Fruit fly (Drosophila melanogaster) whole organism, embryonic: ENCODE data around the gene Ire1.

ENCODE experiments used
- Atf3 ChIP-seq: fragments of 200-800 bp; sonication (Bioruptor generic); optimal IDR thresholded peaks from 3 replicates; lab custom pipeline; 2016; ENCODE audit warnings: missing biosample characterization, missing genetic modification characterization
- CG10274 ChIP-seq: fragments of 200-800 bp; sonication (Bioruptor generic); optimal IDR thresholded peaks from 3 replicates; lab custom pipeline; 2017; ENCODE audit warnings: missing biosample characterization, mild to moderate bottlenecking, missing genetic modification characterization
- CG10654 ChIP-seq: fragments of 200-800 bp; sonication (Bioruptor generic); optimal IDR thresholded peaks from 2 replicates; lab custom pipeline; 2016; ENCODE audit warnings: missing biosample characterization, missing genetic modification characterization
- CG11398 ChIP-seq: fragments of 200-800 bp; sonication (Bioruptor generic); optimal IDR thresholded peaks from 2 replicates; lab custom pipeline; 2016; ENCODE audit warnings: missing biosample characterization, missing genetic modification characterization
- CG11456 ChIP-seq: fragments of 200-800 bp; sonication (Bioruptor generic); IDR thresholded peaks from 3 replicates; pipeline ENCODE4 v1.3.6; 2022; ENCODE audit warnings: missing biosample characterization, missing genetic modification characterization
- CG1233 ChIP-seq: fragments of 200-800 bp; sonication (Bioruptor generic); optimal IDR thresholded peaks from 4 replicates; lab custom pipeline; 2018; ENCODE audit warnings: missing biosample characterization, mild to moderate bottlenecking, missing genetic modification characterization
- CG12769 ChIP-seq: fragments of 200-800 bp; sonication (Bioruptor generic); optimal IDR thresholded peaks from 2 replicates; lab custom pipeline; 2019; ENCODE audit warnings: missing biosample characterization, mild to moderate bottlenecking, missing genetic modification characterization, moderate library complexity
- CG14667 ChIP-seq: fragments of 200-800 bp; sonication (Bioruptor generic); IDR thresholded peaks from 2 replicates; pipeline ENCODE4 v1.3.6; 2022; ENCODE audit warnings: missing biosample characterization, missing genetic modification characterization
- CG14710 ChIP-seq: fragments of 200-800 bp; sonication (Bioruptor generic); optimal IDR thresholded peaks from 3 replicates; lab custom pipeline; 2019; ENCODE audit warnings: missing biosample characterization, mild to moderate bottlenecking, missing genetic modification characterization, moderate library complexity
- CG15479 ChIP-seq: fragments of 200-800 bp; sonication (Bioruptor generic); optimal IDR thresholded peaks from 3 replicates; lab custom pipeline; 2019; ENCODE audit warnings: missing biosample characterization, mild to moderate bottlenecking, missing genetic modification characterization, moderate library complexity
- CG16815 ChIP-seq: fragments of 200-800 bp; sonication (Bioruptor generic); optimal IDR thresholded peaks from 3 replicates; lab custom pipeline; 2017; ENCODE audit warnings: missing biosample characterization, mild to moderate bottlenecking, missing genetic modification characterization
- CG16863 ChIP-seq: fragments of 200-800 bp; sonication (Bioruptor generic); optimal IDR thresholded peaks from 3 replicates; lab custom pipeline; 2016; ENCODE audit warnings: missing biosample characterization, missing genetic modification characterization
- CG1792 ChIP-seq: fragments of 200-800 bp; sonication (Bioruptor generic); optimal IDR thresholded peaks from 2 replicates; lab custom pipeline; 2016; ENCODE audit warnings: missing biosample characterization, missing genetic modification characterization
- CG2875 ChIP-seq: fragments of 200-800 bp; sonication (Bioruptor generic); optimal IDR thresholded peaks from 2 replicates; lab custom pipeline; 2017; ENCODE audit warnings: missing biosample characterization, mild to moderate bottlenecking, missing genetic modification characterization, missing genetic modification reagents
- CG30020 ChIP-seq: fragments of 200-800 bp; optimal IDR thresholded peaks from 2 replicates; lab custom pipeline; 2019; ENCODE audit warnings: missing biosample characterization, mild to moderate bottlenecking, missing genetic modification characterization, moderate library complexity
- CG43689 ChIP-seq: fragments of 200-800 bp; sonication (Bioruptor generic); IDR thresholded peaks from 2 replicates; pipeline ENCODE4 v1.3.6; 2022; ENCODE audit warnings: missing biosample characterization, missing genetic modification characterization
- CG4707 ChIP-seq: fragments of 200-800 bp; sonication (Bioruptor generic); optimal IDR thresholded peaks from 2 replicates; lab custom pipeline; 2018; ENCODE audit warnings: missing biosample characterization, mild to moderate bottlenecking, missing genetic modification characterization, moderate library complexity
- CG4854 ChIP-seq: fragments of 200-800 bp; sonication (Bioruptor generic); optimal IDR thresholded peaks from 2 replicates; lab custom pipeline; 2016; ENCODE audit warnings: missing biosample characterization, missing genetic modification characterization, inconsistent platforms
- CG6813 ChIP-seq: fragments of 200-800 bp; sonication (Bioruptor generic); optimal IDR thresholded peaks from 2 replicates; lab custom pipeline; 2017; ENCODE audit warnings: missing biosample characterization, missing genetic modification characterization, mild to moderate bottlenecking, moderate library complexity, missing genetic modification reagents
- CG9215 ChIP-seq: fragments of 200-800 bp; sonication (Bioruptor generic); IDR thresholded peaks from 2 replicates; pipeline ENCODE4 v1.3.6; 2022; ENCODE audit warnings: missing biosample characterization, missing genetic modification characterization
- CG9876 ChIP-seq: fragments of 200-800 bp; sonication (Bioruptor generic); optimal IDR thresholded peaks from 2 replicates; lab custom pipeline; 2016; ENCODE audit warnings: missing biosample characterization, missing genetic modification characterization
- Elba2 ChIP-seq: fragments of 200-800 bp; sonication (Bioruptor generic); optimal IDR thresholded peaks from 3 replicates; lab custom pipeline; 2016; ENCODE audit warnings: missing biosample characterization, missing genetic modification characterization
- Fer2 ChIP-seq: fragments of 200-800 bp; sonication (Bioruptor generic); optimal IDR thresholded peaks from 2 replicates; lab custom pipeline; 2018; ENCODE audit warnings: missing biosample characterization, mild to moderate bottlenecking, missing genetic modification characterization, moderate library complexity
- H15 ChIP-seq: fragments of 200-800 bp; sonication (Bioruptor generic); IDR thresholded peaks from 3 replicates; pipeline ENCODE4 v1.3.6; 2022; ENCODE audit warnings: missing biosample characterization, missing genetic modification characterization
- Lhr ChIP-seq: fragments of 200-800 bp; sonication (Bioruptor generic); optimal IDR thresholded peaks from 3 replicates; lab custom pipeline; 2017; ENCODE audit warnings: mild to moderate bottlenecking, missing biosample characterization, missing genetic modification reagents, missing genetic modification characterization
- Med ChIP-seq: fragments of 200-800 bp; sonication (Bioruptor generic); peaks from one replicate; lab custom pipeline; 2016; ENCODE audit warnings: missing biosample characterization, missing genetic modification characterization, mild to moderate bottlenecking, inconsistent platforms, moderate library complexity
- Meics ChIP-seq: fragments of 200-800 bp; sonication (Bioruptor generic); optimal IDR thresholded peaks from 2 replicates; lab custom pipeline; 2017; ENCODE audit warnings: missing biosample characterization, mild to moderate bottlenecking, missing genetic modification characterization
- al ChIP-seq: fragments of 200-800 bp; sonication (Bioruptor generic); IDR thresholded peaks from 2 replicates; pipeline ENCODE4 v1.3.6; 2022; ENCODE audit warnings: missing biosample characterization, missing genetic modification characterization
- chif ChIP-seq, 2 experiments: fragments of 200-800 bp; sonication (Bioruptor generic); optimal IDR thresholded peaks; 3 replicates each; lab custom pipeline; 2016; ENCODE audit warnings: missing biosample characterization in 2 of 2, missing genetic modification characterization in 2 of 2
- corto ChIP-seq: fragments of 200-800 bp; sonication (Bioruptor generic); optimal IDR thresholded peaks from 2 replicates; lab custom pipeline; 2016; ENCODE audit warnings: missing biosample characterization, mild to moderate bottlenecking, missing genetic modification characterization, moderate library complexity
- crc ChIP-seq: fragments of 200-800 bp; sonication (Bioruptor generic); optimal IDR thresholded peaks from 2 replicates; lab custom pipeline; 2016; ENCODE audit warnings: missing biosample characterization, missing genetic modification characterization
- dm ChIP-seq: fragments of 200-800 bp; sonication (Bioruptor generic); optimal IDR thresholded peaks from 3 replicates; lab custom pipeline; 2016; ENCODE audit warnings: missing biosample characterization, missing genetic modification characterization
- gem ChIP-seq: fragments of 200-800 bp; sonication (Bioruptor generic); optimal IDR thresholded peaks from 2 replicates; lab custom pipeline; 2019; ENCODE audit warnings: missing biosample characterization, mild to moderate bottlenecking, missing genetic modification characterization, moderate library complexity
- grau ChIP-seq: fragments of 200-800 bp; optimal IDR thresholded peaks from 3 replicates; lab custom pipeline; 2019; ENCODE audit warnings: missing biosample characterization, mild to moderate bottlenecking, missing genetic modification characterization, moderate library complexity
- gro ChIP-seq: fragments of 200-800 bp; sonication (Bioruptor generic); optimal IDR thresholded peaks from 2 replicates; lab custom pipeline; 2016; ENCODE audit warnings: missing biosample characterization, missing genetic modification characterization
- hb ChIP-seq: fragments of 200-800 bp; sonication (Bioruptor generic); IDR thresholded peaks from 3 replicates; pipeline ENCODE4 v1.3.6; 2022; ENCODE audit warnings: missing biosample characterization, missing genetic modification characterization; ENCODE audit not compliant: partially characterized antibody
- lov ChIP-seq, 2 experiments: fragments of 200-800 bp in 1 of 2; fragments of >200 bp in 1 of 2; sonication (Bioruptor generic) in 1 of 2; IDR thresholded peaks in 1 of 2; optimal IDR thresholded peaks in 1 of 2; 2 replicates in 1 of 2; 3 replicates in 1 of 2; pipeline versions ENCODE4 v1.3.6 to Lab custom; 2017 to 2022; ENCODE audit warnings: missing biosample characterization in 1 of 2, missing genetic modification characterization in 1 of 2
- luna ChIP-seq: fragments of 200-800 bp; sonication (Bioruptor generic); optimal IDR thresholded peaks from 2 replicates; lab custom pipeline; 2016; ENCODE audit warnings: missing biosample characterization, missing genetic modification characterization
- maf-S ChIP-seq: fragments of 200-800 bp; sonication (Bioruptor generic); optimal IDR thresholded peaks from 2 replicates; lab custom pipeline; 2016; ENCODE audit warnings: missing biosample characterization, missing genetic modification characterization
- nerfin-1 ChIP-seq: fragments of 200-800 bp; sonication (Bioruptor generic); optimal IDR thresholded peaks from 3 replicates; lab custom pipeline; 2019; ENCODE audit warnings: missing biosample characterization, mild to moderate bottlenecking, missing genetic modification characterization, moderate library complexity
- nmo ChIP-seq: fragments of 200-800 bp; sonication (Bioruptor generic); optimal IDR thresholded peaks from 2 replicates; lab custom pipeline; 2018; ENCODE audit warnings: missing biosample characterization, mild to moderate bottlenecking, missing genetic modification characterization, moderate library complexity
- oc ChIP-seq: fragments of 200-800 bp; sonication (Bioruptor generic); optimal IDR thresholded peaks from 2 replicates; lab custom pipeline; 2018; ENCODE audit warnings: missing biosample characterization, mild to moderate bottlenecking, missing genetic modification characterization, moderate library complexity
- pros ChIP-seq: fragments of 200-800 bp; sonication (Bioruptor generic); optimal IDR thresholded peaks from 3 replicates; lab custom pipeline; 2019; ENCODE audit warnings: missing biosample characterization, mild to moderate bottlenecking, missing genetic modification characterization, moderate library complexity
- sens ChIP-seq: fragments of 200-800 bp; sonication (Bioruptor generic); peaks from one replicate; lab custom pipeline; 2016; ENCODE audit warnings: missing biosample characterization, missing genetic modification characterization
- sens-2 ChIP-seq: fragments of 200-800 bp; sonication (Bioruptor generic); IDR thresholded peaks from 2 replicates; pipeline ENCODE4 v1.3.6; 2022; ENCODE audit warnings: missing biosample characterization, missing genetic modification characterization
- shn ChIP-seq: fragments of 200-800 bp; sonication (Bioruptor generic); optimal IDR thresholded peaks from 3 replicates; lab custom pipeline; 2016; ENCODE audit warnings: missing biosample characterization, missing genetic modification characterization
- so ChIP-seq: fragments of 200-800 bp; sonication (Bioruptor generic); IDR thresholded peaks from 3 replicates; pipeline ENCODE4 v1.3.6; 2022; ENCODE audit warnings: missing biosample characterization, missing genetic modification characterization
- sqz ChIP-seq: fragments of 200-800 bp; sonication (Bioruptor generic); optimal IDR thresholded peaks from 3 replicates; lab custom pipeline; 2018; ENCODE audit warnings: missing biosample characterization, mild to moderate bottlenecking, missing genetic modification characterization
- sr ChIP-seq: fragments of 200-800 bp; sonication (Bioruptor generic); IDR thresholded peaks from 3 replicates; pipeline ENCODE4 v1.3.6; 2022; ENCODE audit warnings: missing biosample characterization, missing genetic modification characterization

Ire1 gene

dm6 chr3R:19860996-19861719, at the start of gene Ire1, which contains the start of gene Mrm2 (continued):
- TF ChIP-seq hb (GFP tag; lab: Robert Waterston, UW) (peak; percentile 77), Lhr (peak; percentile 89), CG12769 (peak; percentile 85), CG9876 (GFP tag; lab: Kevin White, UChicago) (peak; percentile 85), Atf3 (GFP tag; lab: Kevin White, UChicago) (peak; percentile 83), Fer2 (tag; lab: Kevin White, UChicago) (peak; percentile 50), CG4854 (GFP tag; lab: Kevin White, UChicago) (peak; percentile 70), nerfin-1 (tag; lab: Kevin White, UChicago) (peak; percentile 59), CG10274 (GFP tag; lab: Kevin White, UChicago) (no peak), CG4707 (GFP tag; lab: Kevin White, UChicago) (peak; percentile 84), shn (GFP tag; lab: Kevin White, UChicago) (peak; percentile 95), grau (tag; lab: Kevin White, UChicago) (peak; percentile 82), dm (GFP tag; lab: Kevin White, UChicago) (peak; percentile 90), corto (GFP tag; lab: Kevin White, UChicago) (no peak), al (GFP tag; lab: Robert Waterston, UW) (peak; percentile 79), CG6813 (GFP tag; lab: Kevin White, UChicago) (no peak), crc (GFP tag; lab: Kevin White, UChicago) (peak; percentile 67), CG43689 (GFP tag; lab: Robert Waterston, UW) (no peak), sr (0 out of 3 replicates have a peak, but pooled peaks have one; percentile 3), CG14710 (tag; lab: Kevin White, UChicago) (peak; percentile 94), CG10654 (GFP tag; lab: Kevin White, UChicago) (peak; percentile 69), CG14667 (GFP tag; lab: Robert Waterston, UW) (peak; percentile 68), so (GFP tag; lab: Robert Waterston, UW) (no peak), CG11456 (peak; percentile 89), maf-S (GFP tag; lab: Kevin White, UChicago) (peak; percentile 84), CG30020 (tag; lab: Kevin White, UChicago) (peak; percentile 97), pros (GFP tag; lab: Kevin White, UChicago) (no peak), Meics (GFP tag; lab: Kevin White, UChicago) (peak; percentile 68), Med (GFP tag; lab: Kevin White, UChicago) (peak; percentile 98), sens-2 (GFP tag; lab: Robert Waterston, UW) (no peak), H15 (GFP tag; lab: Robert Waterston, UW) (peak; percentile 21; the same call in 1 of the 3 replicates), gro (peak; percentile 90), Elba2 (GFP tag; lab: Kevin White, UChicago) (peak; percentile 96), gem (tag; lab: Kevin White, UChicago) (peak; percentile 88), CG2875 (GFP tag; lab: Kevin White, UChicago) (peak; percentile 48), CG1792 (GFP tag; lab: Kevin White, UChicago) (peak; percentile 52), CG16815 (GFP tag; lab: Kevin White, UChicago) (peak; percentile 80), lov (optimal IDR thresholded peaks at IDR 0.05; lab: Kevin White, UChicago) (no peak), lov (GFP tag; IDR thresholded peaks at IDR 0.05; lab: Robert Waterston, UW) (peak; percentile 74; the same call in 1 of the 3 replicates), luna (GFP tag; lab: Kevin White, UChicago) (peak; percentile 65), CG9215 (GFP tag; lab: Robert Waterston, UW) (peak; percentile 78), nmo (GFP tag; lab: Kevin White, UChicago) (peak; percentile 92), chif (GFP tag; optimal IDR thresholded peaks at IDR 0.05; lab: Kevin White, UChicago) (peak; percentile 86 to 90), oc (tag; lab: Kevin White, UChicago) (no peak), CG16863 (GFP tag; lab: Kevin White, UChicago) (peak; percentile 67), CG1233 (GFP tag; lab: Kevin White, UChicago) (peak; percentile 35), CG11398 (GFP tag; lab: Kevin White, UChicago) (peak; percentile 69), CG15479 (GFP tag; lab: Kevin White, UChicago) (peak; percentile 9), sqz (GFP tag; lab: Kevin White, UChicago) (no peak), sens (GFP tag; lab: Kevin White, UChicago) (peak; percentile 96)
